Worm (Caenorhabditis elegans): ENCODE results near the gene rpl-32.

rpl-32 gene

DNA sequence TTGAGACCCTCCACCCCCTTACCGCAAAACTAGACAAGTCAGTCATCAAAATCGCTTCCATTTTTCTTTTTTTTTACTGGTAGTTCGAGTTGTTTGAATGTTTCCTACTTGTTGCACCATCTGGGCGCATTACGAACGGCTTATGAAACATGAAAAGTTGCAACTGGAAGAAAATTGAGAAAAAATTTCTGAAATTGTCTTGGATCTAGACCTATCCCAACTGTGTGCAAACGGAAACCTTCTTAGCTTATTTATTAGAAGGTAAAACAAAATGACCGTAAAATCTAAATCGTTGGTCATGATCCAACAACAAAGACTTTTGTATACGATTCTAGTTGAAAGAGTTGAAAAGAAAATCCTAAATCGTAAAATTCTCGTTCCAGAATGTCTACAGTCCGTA, 17.6 kb upstream of the rpl-32 start:
- TF ChIP-seq unc-62 (GFP tag; optimal IDR thresholded peaks at IDR 0.05 in 1 of 2) (peak in 1 of 2 experiments; percentile 97), unc-62 (tag; optimal IDR thresholded peaks at IDR 0.05) (no peak), hif-1 (tag; optimal IDR thresholded peaks at IDR 0.05) (no peak)

ce11 chrII:9072769-9073168, 15.9 kb upstream of the rpl-32 start:
- peak in 1 of 2 experiments; percentile 52 for TF ChIP-seq unc-62 (GFP tag; optimal IDR thresholded peaks at IDR 0.05 in 1 of 2)
- TF ChIP-seq unc-62 (tag; optimal IDR thresholded peaks at IDR 0.05) = no peak
- TF ChIP-seq F26F4.8 (GFP tag; conservative IDR thresholded peaks at IDR 0.05) = no peak

- TF ChIP-seq vab-7 (GFP tag; IDR thresholded peaks at IDR 0.05) (no peak), mdt-29 (GFP tag; IDR thresholded peaks at IDR 0.05) (no peak), attf-4 (tag; optimal IDR thresholded peaks at IDR 0.05) (no peak), T20F7.1 (GFP tag; optimal IDR thresholded peaks at IDR 0.05) (no peak), ceh-44 (GFP tag; IDR thresholded peaks at IDR 0.05) (no peak), unc-39 (tag; optimal IDR thresholded peaks at IDR 0.05) (no peak), zfp-2 (tag; optimal IDR thresholded peaks at IDR 0.05) (no peak), F37D6.2 (tag; optimal IDR thresholded peaks at IDR 0.05) (no peak), hlh-30 (tag; optimal IDR thresholded peaks at IDR 0.05; ENCODE audit: insufficient read depth) (no peak), zip-11 (GFP tag; IDR thresholded peaks at IDR 0.05) (no peak), nhr-6 (tag; optimal IDR thresholded peaks at IDR 0.05) (no peak), fos-1 (tag; optimal IDR thresholded peaks at IDR 0.05) (no peak), mep-1 (tag; optimal IDR thresholded peaks at IDR 0.05) (no peak), hlh-11 (tag; optimal IDR thresholded peaks at IDR 0.05) (no peak)
These were observed 13.9 kb upstream of the rpl-32 start, which contains the start of gene T24B8.4 for ce11 chrII:9070740-9071139. T24B8.4 (minus strand) TSS chrII:9070840.

DNA sequence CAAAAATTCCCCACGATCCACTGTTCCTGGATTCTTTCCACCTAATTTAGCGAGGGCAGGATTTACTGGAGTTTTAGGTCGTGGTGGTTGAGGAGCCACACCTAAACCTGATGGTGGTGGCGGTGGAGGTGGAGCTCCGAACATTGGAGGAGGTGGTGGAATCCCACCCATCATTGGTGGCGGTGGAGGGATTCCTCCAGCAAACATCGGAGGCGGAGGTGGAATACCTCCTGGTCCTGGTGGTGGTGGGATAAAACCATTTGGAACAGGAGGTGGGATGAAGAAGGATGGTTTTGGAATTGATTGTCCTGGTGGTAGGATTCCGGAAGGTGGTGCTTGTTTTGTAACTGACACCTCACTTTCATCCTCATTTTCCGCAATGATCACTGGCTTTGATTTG, 13.0 kb upstream of the rpl-32 start:
- TF ChIP-seq lin-39 (tag; optimal IDR thresholded peaks at IDR 0.05) (no peak), unc-62 (GFP tag; optimal IDR thresholded peaks at IDR 0.05 in 1 of 2) (peak in 1 of 2 experiments; percentile 6), unc-62 (tag; optimal IDR thresholded peaks at IDR 0.05) (no peak), set-16 (GFP tag; IDR thresholded peaks at IDR 0.05) (peak; percentile 72), dmd-9 (GFP tag; IDR thresholded peaks at IDR 0.05) (0 out of 2 replicates have a peak, but pooled peaks have one; percentile 5), dmd-6 (GFP tag; IDR thresholded peaks at IDR 0.05) (no peak)

DNA sequence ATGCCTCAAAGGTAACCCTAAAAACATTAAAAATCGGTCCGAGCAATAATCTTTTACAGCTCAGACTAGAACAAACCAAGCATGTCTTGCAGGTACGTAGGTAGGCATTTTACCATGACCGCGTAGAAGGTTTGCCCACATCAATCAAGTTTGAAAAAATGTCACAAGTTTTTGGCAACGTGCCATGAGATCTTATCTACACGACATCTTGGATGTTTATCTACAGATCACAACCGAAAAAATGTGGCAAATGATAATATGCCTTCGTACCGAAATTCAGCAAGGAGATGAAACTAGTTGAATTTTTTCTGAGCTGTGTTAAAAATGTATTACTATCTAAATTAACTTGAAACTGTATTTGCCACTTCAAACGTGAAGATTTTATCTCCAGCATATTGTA, 7.6 kb upstream of the rpl-32 start:
- TF ChIP-seq dve-1 (tag; optimal IDR thresholded peaks at IDR 0.05; ENCODE audit: insufficient read depth) = no peak
- peak in 1 of 2 experiments; percentile 80 for TF ChIP-seq unc-62 (GFP tag; optimal IDR thresholded peaks at IDR 0.05 in 1 of 2)
- TF ChIP-seq unc-62 (tag; optimal IDR thresholded peaks at IDR 0.05) = no peak

- TF ChIP-seq ama-1 (optimal IDR thresholded peaks at IDR 0.05) (peak; percentile 13), F49E8.2 (tag; optimal IDR thresholded peaks at IDR 0.05; ENCODE audit: borderline replicate concordance) (no peak), lsy-2 (tag; optimal IDR thresholded peaks at IDR 0.05) (peak in 1 of 2 experiments; percentile 44), mep-1 (tag; optimal IDR thresholded peaks at IDR 0.05) (peak; percentile 20), lin-15B (tag; optimal IDR thresholded peaks at IDR 0.05) (no peak), nhr-6 (tag; optimal IDR thresholded peaks at IDR 0.05) (peak; percentile 53)
These were observed 6.5 kb upstream of the rpl-32 start for ce11 chrII:9063350-9063749.

DNA sequence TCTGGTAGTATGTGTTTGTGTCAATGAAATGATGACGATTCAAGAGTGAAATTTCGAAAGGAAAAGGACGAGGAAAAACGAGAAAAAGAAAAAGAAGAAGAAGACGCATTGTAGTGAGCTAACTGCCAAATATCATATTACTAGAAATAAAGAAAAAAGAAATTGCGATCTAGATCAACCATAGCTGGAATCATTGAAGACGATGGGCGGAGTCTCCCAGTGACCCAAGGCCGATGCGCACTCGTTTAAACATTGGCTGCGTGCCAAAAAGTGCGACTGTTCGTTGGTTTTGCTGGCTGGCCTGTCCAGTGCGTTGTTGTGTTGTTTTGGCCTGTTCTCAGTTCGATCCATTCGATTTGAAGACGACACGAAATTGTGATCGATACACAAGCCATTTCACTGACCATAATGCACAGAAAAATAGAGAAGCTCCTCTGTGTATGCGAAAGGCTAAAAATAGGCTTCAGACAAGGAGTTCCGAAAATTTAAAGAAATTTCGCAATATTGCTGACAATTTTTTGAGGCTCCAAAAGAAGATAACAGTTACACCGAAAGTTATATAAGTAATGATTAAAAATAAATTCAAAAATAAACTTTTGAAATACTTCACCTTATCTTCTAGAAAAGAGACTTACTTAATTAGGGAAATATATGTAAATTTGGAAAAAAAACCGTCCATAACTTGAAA, 5.5 kb upstream of the rpl-32 start:
- TF ChIP-seq daf-16 (GFP tag; optimal IDR thresholded peaks at IDR 0.05) (no peak), daf-16 (tag; optimal IDR thresholded peaks at IDR 0.05) (peak; percentile 10), ztf-11 (tag; optimal IDR thresholded peaks at IDR 0.05) (no peak), nhr-77 (tag; optimal IDR thresholded peaks at IDR 0.05) (no peak), ceh-32 (tag; optimal IDR thresholded peaks at IDR 0.05; ENCODE audit: poor library complexity) (no peak), unc-62 (GFP tag; optimal IDR thresholded peaks at IDR 0.05 in 1 of 2) (peak in 1 of 2 experiments; percentile 12), unc-62 (tag; optimal IDR thresholded peaks at IDR 0.05) (no peak), nhr-237 (tag; optimal IDR thresholded peaks at IDR 0.05) (no peak), hif-1 (tag; optimal IDR thresholded peaks at IDR 0.05) (no peak)

All from whole organism, L4 larva.